Worm (Caenorhabditis elegans): ENCODE data around the gene B0563.10.

ce11 chrX:9168239-9168638 lies 1.2 kb upstream of the B0563.10 start, which contains the start of gene B0563.9:
- TF ChIP-seq him-1 (tag; optimal IDR thresholded peaks at IDR 0.05) (no peak), dao-5 (tag; optimal IDR thresholded peaks at IDR 0.05) (no peak), W03F9.2 (tag; optimal IDR thresholded peaks at IDR 0.05) (no peak)
